Fruit fly (Drosophila melanogaster): ENCODE measurements around the gene CG11248.

Gene CG11248

dm6 chr3L:21652768-21653167, 27.1 kb upstream of the CG11248 start (continued):
- TF ChIP-seq bcd (GFP tag; optimal IDR thresholded peaks at IDR 0.05) (peak; percentile 68), fd96Cb (tag; optimal IDR thresholded peaks at IDR 0.05) (peak; percentile 38), Max (GFP tag; optimal IDR thresholded peaks at IDR 0.05) (no peak), btn (GFP tag; optimal IDR thresholded peaks at IDR 0.05) (no peak), unpg (GFP tag; optimal IDR thresholded peaks at IDR 0.05) (peak; percentile 67), CG15696 (tag; optimal IDR thresholded peaks at IDR 0.05) (peak; percentile 86), chif (GFP tag; optimal IDR thresholded peaks at IDR 0.05) (peak; percentile 54 to 91), z (GFP tag; IDR thresholded peaks at IDR 0.05) (no peak), trem (tag; optimal IDR thresholded peaks at IDR 0.05) (peak; percentile 61), CTCF (GFP tag; optimal IDR thresholded peaks at IDR 0.05) (peak; percentile 100), nmo (GFP tag; optimal IDR thresholded peaks at IDR 0.05) (peak; percentile 73), CG4328 (GFP tag; optimal IDR thresholded peaks at IDR 0.05) (peak; percentile 33), CG17612 (GFP tag; IDR thresholded peaks at IDR 0.05) (no peak), grau (tag; optimal IDR thresholded peaks at IDR 0.05) (peak; percentile 74), CG7839 (tag; optimal IDR thresholded peaks at IDR 0.05) (peak; percentile 75), abd-A (tag; optimal IDR thresholded peaks at IDR 0.05) (no peak), CG15601 (tag; optimal IDR thresholded peaks at IDR 0.05) (peak; percentile 77), prd (optimal IDR thresholded peaks at IDR 0.05) (no peak), prd (GFP tag; IDR thresholded peaks at IDR 0.05) (peak; percentile 63; the same call in 2 of the 3 replicates), NfI (GFP tag; optimal IDR thresholded peaks at IDR 0.05) (peak; percentile 75), CG1024 (GFP tag; IDR thresholded peaks at IDR 0.05) (0 out of 2 replicates have a peak, but pooled peaks have one; percentile 24), CG43689 (GFP tag; IDR thresholded peaks at IDR 0.05) (no peak), nerfin-2 (GFP tag; IDR thresholded peaks at IDR 0.05; ENCODE audit: partially characterized antibody) (no peak), Hr3 (GFP tag; optimal IDR thresholded peaks at IDR 0.05) (peak; percentile 81), CG7271 (tag; optimal IDR thresholded peaks at IDR 0.05) (no peak), wek (GFP tag; optimal IDR thresholded peaks at IDR 0.05) (no peak), repo (GFP tag; optimal IDR thresholded peaks at IDR 0.05) (peak; percentile 56), klu (GFP tag; IDR thresholded peaks at IDR 0.05) (no peak), lov (optimal IDR thresholded peaks at IDR 0.05) (no peak), lov (GFP tag; IDR thresholded peaks at IDR 0.05) (no peak), chn (GFP tag; optimal IDR thresholded peaks at IDR 0.05) (peak; percentile 54), Awh (GFP tag; IDR thresholded peaks at IDR 0.05) (no peak), Oli (tag; optimal IDR thresholded peaks at IDR 0.05) (peak; percentile 27), CG13424 (tag; optimal IDR thresholded peaks at IDR 0.05) (peak; percentile 68), onecut (GFP tag; IDR thresholded peaks at IDR 0.05) (peak; percentile 63), Aef1 (GFP tag; IDR thresholded peaks at IDR 0.05) (peak; percentile 66), Atf3 (GFP tag; optimal IDR thresholded peaks at IDR 0.05) (peak; percentile 74), CG33557 (GFP tag; optimal IDR thresholded peaks at IDR 0.05) (peak; percentile 46), CG10366 (GFP tag; IDR thresholded peaks at IDR 0.05) (peak; percentile 69), CG14710 (tag; optimal IDR thresholded peaks at IDR 0.05) (peak; percentile 57), CG7357 (GFP tag; IDR thresholded peaks at IDR 0.05) (peak; percentile 59; the same call in 1 of the 3 replicates), CG12744 (GFP tag; optimal IDR thresholded peaks at IDR 0.05) (peak; percentile 61), CG2120 (GFP tag; optimal IDR thresholded peaks at IDR 0.05) (peak; percentile 76), esg (GFP tag; conservative IDR thresholded peaks at IDR 0.05) (no peak), fd3F (GFP tag; optimal IDR thresholded peaks at IDR 0.05) (peak; percentile 52), wor (GFP tag; IDR thresholded peaks at IDR 0.05) (no peak), nom (GFP tag; optimal IDR thresholded peaks at IDR 0.05) (no peak), tap (tag; optimal IDR thresholded peaks at IDR 0.05) (no peak), CG10321 (GFP tag; IDR thresholded peaks at IDR 0.05) (no peak), CG14014 (GFP tag; IDR thresholded peaks at IDR 0.05) (peak; percentile 51; the same call in 1 of the 2 replicates), B-H1 (GFP tag; IDR thresholded peaks at IDR 0.05) (no peak), D19B (GFP tag; optimal IDR thresholded peaks at IDR 0.05) (no peak)
